Worm (Caenorhabditis elegans) whole organism, young adult: ENCODE data around the gene T11G6.3.

ENCODE experiments used
- B0261.1 ChIP-seq: sonication (generic microtip); optimal IDR thresholded peaks from 2 replicates; lab custom pipeline; 2016; ENCODE audit warnings: mild to moderate bottlenecking, missing genetic modification characterization, moderate library complexity, missing compliant biosample characterization
- B0336.3 ChIP-seq: fragments of 200-800 bp; sonication (Bioruptor generic); IDR thresholded peaks from 2 replicates; pipeline ENCODE4 v1.3.6; 2022; ENCODE audit warnings: missing genetic modification characterization, missing compliant biosample characterization
- F23B12.7 ChIP-seq: sonication (generic microtip); optimal IDR thresholded peaks from 2 replicates; lab custom pipeline; 2017; ENCODE audit warnings: missing genetic modification characterization, mild to moderate bottlenecking, missing compliant biosample characterization, antibody characterized with exemption, moderate library complexity; ENCODE audit not compliant: insufficient read depth
- F33H1.4 ChIP-seq: fragments of 200-800 bp; sonication (Bioruptor generic); IDR thresholded peaks from 2 replicates; pipeline ENCODE4 v1.3.6; 2022; ENCODE audit warnings: missing genetic modification reagents, missing genetic modification characterization, missing compliant biosample characterization
- F39B2.1 ChIP-seq: fragments of 200-800 bp; sonication (Bioruptor generic); IDR thresholded peaks from 2 replicates; pipeline ENCODE4 v1.3.6; 2022; ENCODE audit warnings: missing genetic modification reagents, missing genetic modification characterization, missing compliant biosample characterization
- T07F8.4 ChIP-seq: sonication (generic microtip); optimal IDR thresholded peaks from 2 replicates; lab custom pipeline; 2016; ENCODE audit warnings: mild to moderate bottlenecking, missing genetic modification characterization, moderate library complexity, missing compliant biosample characterization
- Y53G8AR.9 ChIP-seq: fragments of 200-800 bp; sonication (Bioruptor generic); conservative IDR thresholded peaks from 2 replicates; pipeline ENCODE4 v1.3.6; 2022; ENCODE audit warnings: missing genetic modification reagents, missing genetic modification characterization, missing compliant biosample characterization
- Y95B8A.8 ChIP-seq: fragments of 200-800 bp; sonication (Bioruptor generic); IDR thresholded peaks from 2 replicates; pipeline ENCODE4 v1.3.6; 2022; ENCODE audit warnings: missing genetic modification reagents, missing genetic modification characterization, missing compliant biosample characterization
- akir-1 ChIP-seq: fragments of 200-800 bp; sonication (Bioruptor generic); optimal IDR thresholded peaks from 2 replicates; lab custom pipeline; 2018; ENCODE audit warnings: mild to moderate bottlenecking, missing genetic modification characterization, moderate library complexity, missing compliant biosample characterization
- athp-1 ChIP-seq: sonication (generic microtip); optimal IDR thresholded peaks from 2 replicates; lab custom pipeline; 2017; ENCODE audit warnings: mild to moderate bottlenecking, missing genetic modification characterization, missing compliant biosample characterization
- attf-5 ChIP-seq: fragments of 200-800 bp; sonication (Bioruptor generic); optimal IDR thresholded peaks from 2 replicates; lab custom pipeline; 2018; ENCODE audit warnings: mild to moderate bottlenecking, missing genetic modification characterization, missing compliant biosample characterization
- attf-6 ChIP-seq: fragments of 200-800 bp; sonication (Bioruptor generic); IDR thresholded peaks from 2 replicates; pipeline ENCODE4 v1.3.6; 2022; ENCODE audit warnings: missing genetic modification reagents, missing genetic modification characterization, missing compliant biosample characterization
- bed-2 ChIP-seq: fragments of 200-800 bp; sonication (Bioruptor generic); IDR thresholded peaks from 2 replicates; pipeline ENCODE4 v1.3.6; 2022; ENCODE audit warnings: missing genetic modification reagents, missing genetic modification characterization, missing compliant biosample characterization
- ccch-3 ChIP-seq: fragments of 200-800 bp; sonication (Bioruptor generic); optimal IDR thresholded peaks from 2 replicates; lab custom pipeline; 2018; ENCODE audit warnings: mild to moderate bottlenecking, missing genetic modification characterization, missing compliant biosample characterization
- ceh-79 ChIP-seq: sonication (generic microtip); optimal IDR thresholded peaks from 2 replicates; lab custom pipeline; 2017; ENCODE audit warnings: mild to moderate bottlenecking, missing genetic modification characterization, missing compliant biosample characterization
- ceh-91 ChIP-seq: fragments of 200-800 bp; sonication (Bioruptor generic); IDR thresholded peaks from 2 replicates; pipeline ENCODE4 v1.3.6; 2022; ENCODE audit warnings: missing genetic modification reagents, missing genetic modification characterization, missing compliant biosample characterization
- dox-1 ChIP-seq: fragments of 200-800 bp; sonication (Bioruptor generic); IDR thresholded peaks from 2 replicates; pipeline ENCODE4 v1.3.6; 2022; ENCODE audit warnings: missing genetic modification reagents, missing genetic modification characterization, missing compliant biosample characterization
- efl-1 ChIP-seq: fragments of 150-350 bp; optimal IDR thresholded peaks from 2 replicates; lab custom pipeline; 2014; ENCODE audit warnings: missing biosample characterization, missing genetic modification reagents, missing genetic modification characterization
- egl-18 ChIP-seq: fragments of 200-800 bp; sonication (Bioruptor generic); IDR thresholded peaks from 2 replicates; pipeline ENCODE4 v1.3.6; 2022; ENCODE audit warnings: missing genetic modification reagents, missing genetic modification characterization, missing compliant biosample characterization
- ets-4 ChIP-seq: fragments of 200-800 bp; sonication (Bioruptor generic); optimal IDR thresholded peaks from 2 replicates; lab custom pipeline; 2018; ENCODE audit warnings: mild to moderate bottlenecking, missing genetic modification characterization, missing compliant biosample characterization
- gei-17 ChIP-seq: fragments of 200-800 bp; sonication (Bioruptor generic); optimal IDR thresholded peaks from 2 replicates; lab custom pipeline; 2018; ENCODE audit warnings: mild to moderate bottlenecking, missing genetic modification characterization, missing compliant biosample characterization
- him-1 ChIP-seq: sonication (generic microtip); optimal IDR thresholded peaks from 2 replicates; lab custom pipeline; 2016; ENCODE audit warnings: missing genotype, missing genetic modification reagents, missing genetic modification characterization, missing compliant biosample characterization
- lag-1 ChIP-seq: fragments of 200-800 bp; sonication (Bioruptor generic); IDR thresholded peaks from 2 replicates; pipeline ENCODE4 v1.3.6; 2022; ENCODE audit warnings: missing genetic modification reagents, missing genetic modification characterization, missing compliant biosample characterization
- let-526 ChIP-seq: fragments of 200-800 bp; sonication (Bioruptor generic); IDR thresholded peaks from 2 replicates; pipeline ENCODE4 v1.3.6; 2022; ENCODE audit warnings: missing genetic modification reagents, missing genetic modification characterization, missing compliant biosample characterization
- let-607 ChIP-seq, 2 experiments: fragments of 200-800 bp in 1 of 2; sonication (Bioruptor generic) in 1 of 2; sonication (generic microtip) in 1 of 2; optimal IDR thresholded peaks; 2 replicates each; lab custom pipeline; 2016 to 2018; ENCODE audit warnings: mild to moderate bottlenecking in 2 of 2, missing compliant biosample characterization in 2 of 2, missing genetic modification characterization in 2 of 2, moderate library complexity in 2 of 2, missing genotype in 1 of 2
- lin-40 ChIP-seq: sonication (generic microtip); optimal IDR thresholded peaks from 2 replicates; lab custom pipeline; 2016; ENCODE audit warnings: missing genetic modification characterization, mild to moderate bottlenecking, missing compliant biosample characterization, missing genotype, missing genetic modification reagents
- madf-3 ChIP-seq: fragments of 200-800 bp; sonication (Bioruptor generic); IDR thresholded peaks from 2 replicates; pipeline ENCODE4 v1.3.6; 2022; ENCODE audit warnings: missing genetic modification reagents, missing genetic modification characterization, missing compliant biosample characterization
- madf-6 ChIP-seq: fragments of 200-800 bp; sonication (Bioruptor generic); IDR thresholded peaks from 2 replicates; pipeline ENCODE4 v1.3.6; 2022; ENCODE audit warnings: missing genetic modification reagents, missing genetic modification characterization, missing compliant biosample characterization
- mxl-1 ChIP-seq: sonication (generic microtip); optimal IDR thresholded peaks from 2 replicates; lab custom pipeline; 2016; ENCODE audit warnings: missing genetic modification characterization, missing compliant biosample characterization
- nfya-1 ChIP-seq: sonication (generic microtip); optimal IDR thresholded peaks from 2 replicates; lab custom pipeline; 2017; ENCODE audit warnings: antibody characterized with exemption, missing compliant biosample characterization, missing genetic modification characterization, borderline replicate concordance; ENCODE audit not compliant: insufficient read depth
- nfya-2 ChIP-seq: fragments of 200-800 bp; sonication (Bioruptor generic); IDR thresholded peaks from 2 replicates; pipeline ENCODE4 v1.3.6; 2022; ENCODE audit warnings: missing genetic modification reagents, missing genetic modification characterization, missing compliant biosample characterization
- nhr-179 ChIP-seq: sonication (generic microtip); optimal IDR thresholded peaks from 2 replicates; lab custom pipeline; 2016; ENCODE audit warnings: mild to moderate bottlenecking, missing genetic modification characterization, missing compliant biosample characterization
- snpc-1.3 ChIP-seq: sonication (generic microtip); optimal IDR thresholded peaks from 2 replicates; lab custom pipeline; 2017; ENCODE audit warnings: missing genetic modification characterization, mild to moderate bottlenecking, missing compliant biosample characterization, antibody characterized with exemption, moderate library complexity, missing genotype, missing genetic modification reagents; ENCODE audit not compliant: insufficient read depth
- snpc-3.4 ChIP-seq: sonication (generic microtip); optimal IDR thresholded peaks from 2 replicates; lab custom pipeline; 2017; ENCODE audit warnings: missing genetic modification characterization, mild to moderate bottlenecking, missing compliant biosample characterization, antibody characterized with exemption, moderate library complexity, missing genotype, missing genetic modification reagents
- snpc-4 ChIP-seq, 5 experiments: fragments of 150-350 bp in 1 of 5; sonication (generic microtip) in 4 of 5; optimal IDR thresholded peaks; 2 replicates each; lab custom pipeline; 2014 to 2018; ENCODE audit warnings: missing genetic modification characterization in 5 of 5, missing biosample characterization in 3 of 5, antibody characterized with exemption in 2 of 5, mild to moderate bottlenecking in 2 of 5, missing compliant biosample characterization in 2 of 5, missing genotype in 2 of 5, moderate library complexity in 2 of 5, missing genetic modification reagents in 1 of 5
- ztf-22 ChIP-seq: fragments of 200-800 bp; sonication (Bioruptor generic); optimal IDR thresholded peaks from 2 replicates; lab custom pipeline; 2018; ENCODE audit warnings: mild to moderate bottlenecking, missing genetic modification characterization, moderate library complexity, missing compliant biosample characterization
- ztf-28 ChIP-seq: fragments of 200-800 bp; sonication (Bioruptor generic); IDR thresholded peaks from 2 replicates; pipeline ENCODE4 v1.3.6; 2022; ENCODE audit warnings: missing genetic modification reagents, missing genetic modification characterization, missing compliant biosample characterization

Gene T11G6.3

ce11 chrIV:10880264-10880663, 25.2 kb upstream of the T11G6.3 start, which contains the start of gene fipr-15:
Gene fipr-15 (plus strand): TSS chrIV:10880564.
- no peak for TF ChIP-seq dox-1 (GFP tag; lab: Robert Waterston, UW)
- no peak for TF ChIP-seq nhr-179 (tag; lab: Kevin White, UChicago)
- TF ChIP-seq attf-5 (GFP tag; lab: Kevin White, UChicago) = no peak
- no peak for TF ChIP-seq ccch-3 (GFP tag; lab: Kevin White, UChicago)
- TF ChIP-seq nfya-2 (GFP tag; lab: Robert Waterston, UW) = no peak
- no peak for TF ChIP-seq lin-40 (tag; lab: Kevin White, UChicago)
- no peak for TF ChIP-seq F23B12.7 (tag; lab: Kevin White, UChicago)
- TF ChIP-seq T07F8.4 (tag; lab: Kevin White, UChicago) = no peak
- TF ChIP-seq bed-2 = no peak
- no peak for TF ChIP-seq B0261.1
- no peak for TF ChIP-seq ets-4 (GFP tag; lab: Kevin White, UChicago)
- no peak for TF ChIP-seq mxl-1 (tag; lab: Kevin White, UChicago)
- no peak for TF ChIP-seq snpc-3.4 (tag; lab: Kevin White, UChicago)
- TF ChIP-seq egl-18 (GFP tag; lab: Robert Waterston, UW) = no peak

- TF ChIP-seq akir-1 (GFP tag; lab: Kevin White, UChicago) = no peak
Measured at ce11 chrIV:10879542-10879941, 24.5 kb upstream of the T11G6.3 start, which contains the start of gene sdz-13. Gene sdz-13 (minus strand): TSS chrIV:10879642.

- TF ChIP-seq madf-6 (GFP tag; lab: Robert Waterston, UW) = no peak
- TF ChIP-seq bed-2 = no peak
- no peak for TF ChIP-seq F23B12.7 (tag; lab: Kevin White, UChicago)
- no peak for TF ChIP-seq snpc-3.4 (tag; lab: Kevin White, UChicago)
- TF ChIP-seq madf-3 = no peak
- TF ChIP-seq Y53G8AR.9 (GFP tag; lab: Robert Waterston, UW) = no peak
- no peak for TF ChIP-seq let-607 (tag; optimal IDR thresholded peaks at IDR 0.05; lab: Kevin White, UChicago)
- TF ChIP-seq attf-6 = no peak
- TF ChIP-seq snpc-4 (GFP tag; optimal IDR thresholded peaks at IDR 0.05; lab: Kevin White, UChicago) = no peak
- no peak for TF ChIP-seq snpc-4 (tag; optimal IDR thresholded peaks at IDR 0.05; lab: Kevin White, UChicago)
- TF ChIP-seq let-526 = no peak
- TF ChIP-seq gei-17 (GFP tag; lab: Kevin White, UChicago) = no peak
Measured at ce11 chrIV:10876844-10877243, 21.8 kb upstream of the T11G6.3 start, which contains the start of gene fipr-14. Gene fipr-14 (plus strand): TSS chrIV:10877144.

ce11 chrIV:10874527-10874926, 19.5 kb upstream of the T11G6.3 start, which contains the start of gene F13E9.12:
Gene F13E9.12 (minus strand): TSS chrIV:10874627.
- no peak for TF ChIP-seq efl-1 (GFP tag; lab: Kevin White, UChicago)
- TF ChIP-seq athp-1 (tag; lab: Kevin White, UChicago) = no peak
- TF ChIP-seq ceh-91 = no peak
- TF ChIP-seq nfya-1 = no peak
- TF ChIP-seq ztf-28 = no peak
- no peak for TF ChIP-seq him-1
- TF ChIP-seq snpc-1.3 (tag; lab: Kevin White, UChicago) = no peak
- no peak for TF ChIP-seq nhr-179 (tag; lab: Kevin White, UChicago)
- TF ChIP-seq ccch-3 (GFP tag; lab: Kevin White, UChicago) = no peak
- TF ChIP-seq mxl-1 (tag; lab: Kevin White, UChicago) = no peak
- TF ChIP-seq ceh-79 (tag; lab: Kevin White, UChicago) = no peak
- TF ChIP-seq ztf-22 (GFP tag; lab: Kevin White, UChicago) = no peak
- TF ChIP-seq F39B2.1 (GFP tag; lab: Robert Waterston, UW) = no peak
- TF ChIP-seq lag-1 (GFP tag; lab: Robert Waterston, UW) = no peak
- TF ChIP-seq F33H1.4 = no peak
- no peak for TF ChIP-seq B0336.3 (GFP tag; lab: Robert Waterston, UW)
- no peak for TF ChIP-seq Y95B8A.8
